Fruit fly (Drosophila melanogaster): ENCODE data around the gene CG17328.

Gene CG17328

DNA sequence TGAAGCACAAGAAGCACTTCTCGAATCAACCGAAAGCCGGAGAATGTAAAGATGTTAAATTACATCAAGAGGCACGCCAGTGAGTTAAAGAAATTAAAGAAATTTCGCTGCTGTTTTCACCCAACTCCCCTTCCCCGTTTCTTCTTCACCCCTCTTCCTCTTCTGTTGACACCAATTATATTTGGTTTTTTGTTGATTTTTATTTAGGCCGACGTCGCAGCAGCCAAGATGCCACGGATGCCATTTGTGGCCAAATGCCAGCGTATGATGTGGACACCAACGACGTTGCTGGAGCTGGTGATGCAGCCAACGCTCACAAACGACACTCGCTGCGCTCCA, 11.4 kb upstream of the CG17328 start (continued):
- TF ChIP-seq CG14014 (GFP tag; IDR thresholded peaks at IDR 0.05): no peak
- no peak for TF ChIP-seq pum (GFP tag; optimal IDR thresholded peaks at IDR 0.05)
- TF ChIP-seq Usf (GFP tag; optimal IDR thresholded peaks at IDR 0.05): no peak
- no peak for TF ChIP-seq HLH54F (GFP tag; optimal IDR thresholded peaks at IDR 0.05)
- TF ChIP-seq CG11398 (GFP tag; optimal IDR thresholded peaks at IDR 0.05): no peak
- TF ChIP-seq btn (GFP tag; optimal IDR thresholded peaks at IDR 0.05): no peak
- no peak for TF ChIP-seq CG1233 (GFP tag; optimal IDR thresholded peaks at IDR 0.05)
- no peak for TF ChIP-seq Ssrp (tag; optimal IDR thresholded peaks at IDR 0.05)

- TF ChIP-seq sens (GFP tag): peak; percentile 2
- no peak for TF ChIP-seq Dref (GFP tag; IDR thresholded peaks at IDR 0.05)
- no peak for TF ChIP-seq CG7271 (tag; optimal IDR thresholded peaks at IDR 0.05)
These were observed 8.8 kb upstream of the CG17328 start, which contains the start of gene CG17329 for dm6 chr2L:16290984-16291383. TSS of gene CG17329 (plus strand) at chr2L:16291284.

- TF ChIP-seq CG6791 (GFP tag; IDR thresholded peaks at IDR 0.05; ENCODE audit: partially characterized antibody) (no peak), Med (GFP tag) (peak; percentile 3), tin (GFP tag; optimal IDR thresholded peaks at IDR 0.05) (no peak)
These were observed 6.7 kb upstream of the CG17328 start, which contains the start of gene CG13258 for dm6 chr2L:16292975-16293501. TSS of gene CG13258 (minus strand) at chr2L:16293025.

- TF ChIP-seq mirr (GFP tag; optimal IDR thresholded peaks at IDR 0.05) (no peak), Scr (GFP tag; IDR thresholded peaks at IDR 0.05; ENCODE audit: partially characterized antibody) (0 out of 2 replicates have a peak, but pooled peaks have one; percentile 23), CG6791 (GFP tag; IDR thresholded peaks at IDR 0.05; ENCODE audit: partially characterized antibody) (peak; percentile 66; the same call in 1 of the 3 replicates), toy (GFP tag; IDR thresholded peaks at IDR 0.05) (no peak), HLH4C (GFP tag; IDR thresholded peaks at IDR 0.05; ENCODE audit: partially characterized antibody) (peak; percentile 64; the same call in 2 of the 3 replicates), Dek (tag; optimal IDR thresholded peaks at IDR 0.05) (no peak), CG7963 (GFP tag; IDR thresholded peaks at IDR 0.05; ENCODE audit: partially characterized antibody) (0 out of 3 replicates have a peak, but pooled peaks have one; percentile 53), CG42726 (GFP tag; IDR thresholded peaks at IDR 0.05; ENCODE audit: partially characterized antibody) (no peak), sob (GFP tag; IDR thresholded peaks at IDR 0.05) (no peak), Bteb2 (GFP tag; optimal IDR thresholded peaks at IDR 0.05) (no peak), CG14014 (GFP tag; IDR thresholded peaks at IDR 0.05) (no peak), CG31441 (GFP tag; IDR thresholded peaks at IDR 0.05) (no peak), scrt (GFP tag; optimal IDR thresholded peaks at IDR 0.05) (no peak), HLH54F (GFP tag; optimal IDR thresholded peaks at IDR 0.05) (no peak), CG14860 (GFP tag; IDR thresholded peaks at IDR 0.05; ENCODE audit: partially characterized antibody) (peak; percentile 42; the same call in 2 of the 3 replicates), bbx (GFP tag; IDR thresholded peaks at IDR 0.05; ENCODE audit: partially characterized antibody) (peak; percentile 28; the same call in 1 of the 2 replicates), ken (GFP tag; IDR thresholded peaks at IDR 0.05) (no peak), CG16813 (GFP tag; IDR thresholded peaks at IDR 0.05; ENCODE audit: partially characterized antibody) (peak; percentile 58)
These were observed 6.0 kb upstream of the CG17328 start, which contains the start of gene Cyp303a1 for dm6 chr2L:16293703-16294233. TSS of gene Cyp303a1 (plus strand) at chr2L:16294183.

- TF ChIP-seq CG17359 (tag; optimal IDR thresholded peaks at IDR 0.05) (peak; percentile 14), sens (GFP tag) (peak; percentile 82), zf30C (GFP tag; optimal IDR thresholded peaks at IDR 0.05) (no peak), tup (GFP tag; optimal IDR thresholded peaks at IDR 0.05) (no peak), ken (GFP tag; IDR thresholded peaks at IDR 0.05) (no peak), tgo (GFP tag; IDR thresholded peaks at IDR 0.05) (no peak), lab (GFP tag; optimal IDR thresholded peaks at IDR 0.05) (peak; percentile 52), onecut (GFP tag; IDR thresholded peaks at IDR 0.05) (no peak), CG43689 (GFP tag; IDR thresholded peaks at IDR 0.05) (no peak), CG17802 (tag; optimal IDR thresholded peaks at IDR 0.05) (no peak), CG33557 (GFP tag; optimal IDR thresholded peaks at IDR 0.05) (peak; percentile 37), CG1024 (GFP tag; IDR thresholded peaks at IDR 0.05) (no peak), HLH54F (GFP tag; optimal IDR thresholded peaks at IDR 0.05) (peak; percentile 7), Oaz (GFP tag; IDR thresholded peaks at IDR 0.05) (no peak), CG30403 (GFP tag; optimal IDR thresholded peaks at IDR 0.05) (peak; percentile 49), sima (GFP tag; optimal IDR thresholded peaks at IDR 0.05) (no peak)
These were observed 3.1 kb downstream of the CG17328 start, which contains the start of gene GMF for dm6 chr2L:16302773-16303279. TSS of gene GMF (minus strand) at chr2L:16302954.

Data from whole organism, embryonic.